Worm (Caenorhabditis elegans): ENCODE results near the gene C42D4.3.
A peak's percentile ranks its signal among the peaks of the same experiment; 100 is the strongest.

C42D4.3 gene

ce11 chrIV:7154356-7154755 is 24.7 kb upstream of the C42D4.3 start, which contains the start of gene C34D4.2:
Gene C34D4.2 (plus strand): TSS chrIV:7154656.
- TF ChIP-seq ceh-58 (GFP tag; IDR thresholded peaks at IDR 0.05) (no peak), nhr-120 (GFP tag; IDR thresholded peaks at IDR 0.05) (no peak), ccch-3 (GFP tag; optimal IDR thresholded peaks at IDR 0.05) (no peak), hrde-1 (tag; optimal IDR thresholded peaks at IDR 0.05; ENCODE audit: borderline replicate concordance) (no peak), nhr-27 (tag; optimal IDR thresholded peaks at IDR 0.05) (no peak), mel-28 (tag; optimal IDR thresholded peaks at IDR 0.05; ENCODE audit: borderline replicate concordance) (no peak), lag-1 (GFP tag; IDR thresholded peaks at IDR 0.05) (no peak)

- TF ChIP-seq tlf-1 (GFP tag; optimal IDR thresholded peaks at IDR 0.05) (no peak), rcor-1 (GFP tag; IDR thresholded peaks at IDR 0.05) (no peak), hmg-1.2 (GFP tag; IDR thresholded peaks at IDR 0.05) (no peak), C17E4.6 (GFP tag; IDR thresholded peaks at IDR 0.05) (no peak), ceh-40 (GFP tag; IDR thresholded peaks at IDR 0.05) (no peak), C06A6.2 (GFP tag; conservative IDR thresholded peaks at IDR 0.05) (no peak), cebp-1 (GFP tag; IDR thresholded peaks at IDR 0.05) (no peak), cebp-1 (tag; optimal IDR thresholded peaks at IDR 0.05) (no peak), Y53G8AR.9 (GFP tag; conservative IDR thresholded peaks at IDR 0.05) (no peak), ztf-3 (GFP tag; optimal IDR thresholded peaks at IDR 0.05) (no peak), Y79H2A.3 (GFP tag; conservative IDR thresholded peaks at IDR 0.05) (no peak), hlh-12 (tag; optimal IDR thresholded peaks at IDR 0.05) (no peak)
Measured at ce11 chrIV:7156356-7156755, 22.7 kb upstream of the C42D4.3 start, which contains the start of gene maph-9. Gene maph-9 (plus strand): TSS chrIV:7156628.

DNA sequence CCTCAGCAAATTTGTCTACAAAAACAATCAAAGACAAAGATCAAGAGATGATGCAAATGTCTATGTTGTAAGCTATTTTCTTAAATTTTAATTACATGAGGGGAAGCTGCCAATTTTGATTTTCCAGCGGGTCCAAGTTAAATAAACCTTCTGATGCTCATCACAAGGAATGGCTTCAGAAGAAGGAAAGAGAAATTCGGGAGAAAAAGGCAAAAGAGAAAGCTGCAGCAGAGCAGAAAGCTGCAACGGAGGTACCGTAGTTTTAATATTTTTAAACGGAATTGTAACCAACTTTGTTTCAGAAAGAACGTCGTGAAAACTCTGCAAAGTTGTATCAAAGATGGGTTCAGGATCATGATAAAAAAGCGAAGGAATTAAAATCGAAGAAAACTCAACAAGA is 20.9 kb upstream of the C42D4.3 start:
- TF ChIP-seq unc-62 (GFP tag; optimal IDR thresholded peaks at IDR 0.05): no peak
- no peak for TF ChIP-seq egl-44 (GFP tag; IDR thresholded peaks at IDR 0.05)
- no peak for TF ChIP-seq athp-1 (tag; optimal IDR thresholded peaks at IDR 0.05)
- no peak for TF ChIP-seq hrde-1 (tag; optimal IDR thresholded peaks at IDR 0.05; ENCODE audit: borderline replicate concordance)
- no peak for TF ChIP-seq ztf-28 (GFP tag; IDR thresholded peaks at IDR 0.05)
- no peak for TF ChIP-seq madf-6 (GFP tag; IDR thresholded peaks at IDR 0.05)
- no peak for TF ChIP-seq ztf-18 (tag; optimal IDR thresholded peaks at IDR 0.05)
- no peak for TF ChIP-seq lir-1 (GFP tag; conservative IDR thresholded peaks at IDR 0.05)
- no peak for TF ChIP-seq Y95B8A.8 (GFP tag; IDR thresholded peaks at IDR 0.05)
- no peak for TF ChIP-seq F33H1.4 (GFP tag; IDR thresholded peaks at IDR 0.05)
- no peak for TF ChIP-seq attf-3 (GFP tag; conservative IDR thresholded peaks at IDR 0.05)
- TF ChIP-seq tbp1 (GFP tag; optimal IDR thresholded peaks at IDR 0.05): no peak
- no peak for TF ChIP-seq unc-130 (GFP tag; optimal IDR thresholded peaks at IDR 0.05)

DNA sequence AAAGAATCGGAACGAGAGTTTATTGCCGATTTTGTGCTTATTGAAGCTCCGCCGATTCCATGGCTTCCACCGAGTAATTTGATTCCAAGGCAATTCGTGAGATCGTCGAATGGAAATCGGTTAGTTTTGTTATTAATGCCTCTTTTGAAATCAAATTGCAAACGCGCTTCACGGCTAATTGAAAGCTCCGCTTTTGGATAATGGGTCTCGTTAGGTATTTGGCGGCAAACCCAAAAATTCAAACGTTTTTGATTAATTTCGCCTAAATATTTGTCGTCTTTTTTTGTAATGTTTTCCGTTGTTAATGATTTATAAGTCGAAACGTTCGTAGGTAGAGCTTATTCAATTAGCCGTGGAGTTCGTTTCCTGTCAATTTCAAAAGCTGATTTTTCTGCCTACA is 19.5 kb upstream of the C42D4.3 start:
- TF ChIP-seq hrde-1 (tag; optimal IDR thresholded peaks at IDR 0.05; ENCODE audit: borderline replicate concordance) (peak; percentile 11), bed-1 (GFP tag; IDR thresholded peaks at IDR 0.05) (no peak)

- TF ChIP-seq ztf-26 (tag; optimal IDR thresholded peaks at IDR 0.05): no peak
- peak; percentile 91 for TF ChIP-seq attf-3 (GFP tag; conservative IDR thresholded peaks at IDR 0.05)
- TF ChIP-seq cebp-1 (GFP tag; IDR thresholded peaks at IDR 0.05): peak; percentile 43; the same call in 1 of the 2 replicates
- peak; percentile 88 for TF ChIP-seq cebp-1 (tag; optimal IDR thresholded peaks at IDR 0.05)
Measured at ce11 chrIV:7165723-7166122, 13.3 kb upstream of the C42D4.3 start, which contains the start of gene rpc-1. Gene rpc-1 (minus strand): TSS chrIV:7165748.
